Comparison of ENCODE assay signal across 1 fruit fly cellular context in genomic region chr2L:10408122-10408576, dm6.
TF ChIP-seq lines count a peak whose summit lies in the region.

TSS of gene Ip259 (plus strand) at chr2L:10408352.
TSS of gene RpS27A (plus strand) at chr2L:10408352.

TF ChIP-seq in whole organism, embryonic, 481 proteins besides CTCF, POLR2A, EP300 and RAD21 (continued from another document and continues in another):
- TF ChIP-seq CG33557 (GFP tag; optimal IDR thresholded peaks at IDR 0.05; lab: Kevin White, UChicago) = peak; percentile 69
- peak; percentile 57 for TF ChIP-seq lmd (GFP tag; IDR thresholded peaks at IDR 0.05; lab: Robert Waterston, UW)
- TF ChIP-seq lola (GFP tag; optimal IDR thresholded peaks at IDR 0.05; lab: Kevin White, UChicago) = peak in 1 of 3 experiments; percentile 36
- TF ChIP-seq CG11560 (tag; IDR thresholded peaks at IDR 0.05; lab: Robert Waterston, UW) = no peak
- peak in 1 of 2 experiments; percentile 77 for TF ChIP-seq eve (GFP tag; optimal IDR thresholded peaks at IDR 0.05; lab: Kevin White, UChicago)
- TF ChIP-seq Doc2 (GFP tag; IDR thresholded peaks at IDR 0.05; lab: Robert Waterston, UW) = no peak
- peak; percentile 81 for TF ChIP-seq row (GFP tag; IDR thresholded peaks at IDR 0.05; lab: Robert Waterston, UW)
- TF ChIP-seq chn (GFP tag; optimal IDR thresholded peaks at IDR 0.05; lab: Kevin White, UChicago) = peak; percentile 37
- TF ChIP-seq CG3838 (GFP tag; optimal IDR thresholded peaks at IDR 0.05; lab: Kevin White, UChicago) = no peak
- TF ChIP-seq exex (tag; optimal IDR thresholded peaks at IDR 0.05; lab: Kevin White, UChicago) = no peak
- peak; percentile 38; the same call in 1 of the 2 replicates for TF ChIP-seq amos (GFP tag; IDR thresholded peaks at IDR 0.05; lab: Robert Waterston, UW; ENCODE audit: partially characterized antibody)
- TF ChIP-seq fd102C (GFP tag; optimal IDR thresholded peaks at IDR 0.05; lab: Kevin White, UChicago) = peak; percentile 2
- TF ChIP-seq CG16779 (GFP tag; IDR thresholded peaks at IDR 0.05; lab: Robert Waterston, UW) = peak; percentile 80
- no peak; the same call in 1 of the 2 replicates for TF ChIP-seq sisA (GFP tag; IDR thresholded peaks at IDR 0.05; lab: Robert Waterston, UW)
- TF ChIP-seq CG12155 (GFP tag; optimal IDR thresholded peaks at IDR 0.05; lab: Kevin White, UChicago) = peak; percentile 33
- peak; percentile 31; the same call in 1 of the 2 replicates for TF ChIP-seq esg (GFP tag; conservative IDR thresholded peaks at IDR 0.05; lab: Robert Waterston, UW)
- TF ChIP-seq CG14050 (GFP tag; IDR thresholded peaks at IDR 0.05; lab: Robert Waterston, UW) = peak; percentile 71
- no peak for TF ChIP-seq inv (GFP tag; IDR thresholded peaks at IDR 0.05; lab: Robert Waterston, UW; ENCODE audit: partially characterized antibody)
- TF ChIP-seq sqz (GFP tag; optimal IDR thresholded peaks at IDR 0.05; lab: Kevin White, UChicago) = no peak
- TF ChIP-seq toy (GFP tag; IDR thresholded peaks at IDR 0.05; lab: Robert Waterston, UW) = no peak
- TF ChIP-seq ham (GFP tag; IDR thresholded peaks at IDR 0.05; lab: Robert Waterston, UW) = no peak
- no peak for TF ChIP-seq Dfd (GFP tag; optimal IDR thresholded peaks at IDR 0.05; lab: Kevin White, UChicago)
- no peak for TF ChIP-seq CG4404 (GFP tag; IDR thresholded peaks at IDR 0.05; lab: Robert Waterston, UW)
- TF ChIP-seq Sox100B (GFP tag; optimal IDR thresholded peaks at IDR 0.05; lab: Kevin White, UChicago) = peak; percentile 66
- TF ChIP-seq luna (GFP tag; optimal IDR thresholded peaks at IDR 0.05; lab: Kevin White, UChicago) = peak; percentile 56
- peak; percentile 57; the same call in 2 of the 3 replicates for TF ChIP-seq CG11695 (GFP tag; IDR thresholded peaks at IDR 0.05; lab: Robert Waterston, UW)
- TF ChIP-seq dm (GFP tag; optimal IDR thresholded peaks at IDR 0.05; lab: Kevin White, UChicago) = peak; percentile 96
- TF ChIP-seq CG11456 (GFP tag; IDR thresholded peaks at IDR 0.05; lab: Robert Waterston, UW) = no peak; the same call in 1 of the 3 replicates
- TF ChIP-seq Adf1 (GFP tag; IDR thresholded peaks at IDR 0.05; lab: Robert Waterston, UW) = peak; percentile 37
- peak; percentile 25 for TF ChIP-seq Hand (GFP tag; optimal IDR thresholded peaks at IDR 0.05; lab: Kevin White, UChicago)
- TF ChIP-seq kah (GFP tag; optimal IDR thresholded peaks at IDR 0.05; lab: Kevin White, UChicago) = peak; percentile 59
- TF ChIP-seq hb (GFP tag; IDR thresholded peaks at IDR 0.05; lab: Robert Waterston, UW; ENCODE audit: partially characterized antibody) = no peak
- peak; percentile 56 for TF ChIP-seq CG2875 (GFP tag; optimal IDR thresholded peaks at IDR 0.05; lab: Kevin White, UChicago)
- peak; percentile 61 for TF ChIP-seq Antp (GFP tag; optimal IDR thresholded peaks at IDR 0.05; lab: Kevin White, UChicago)
- peak; percentile 7 for TF ChIP-seq Six4 (GFP tag; optimal IDR thresholded peaks at IDR 0.05; lab: Kevin White, UChicago)
- TF ChIP-seq PHDP (tag; optimal IDR thresholded peaks at IDR 0.05; lab: Kevin White, UChicago) = peak; percentile 71
- no peak for TF ChIP-seq tup (GFP tag; optimal IDR thresholded peaks at IDR 0.05; lab: Kevin White, UChicago)
- peak; percentile 22 for TF ChIP-seq CG6654 (GFP tag; optimal IDR thresholded peaks at IDR 0.05; lab: Kevin White, UChicago)
- no peak for TF ChIP-seq CG15269 (tag; optimal IDR thresholded peaks at IDR 0.05; lab: Kevin White, UChicago)
- no peak for TF ChIP-seq gt (GFP tag; IDR thresholded peaks at IDR 0.05; lab: Robert Waterston, UW)
- no peak for TF ChIP-seq CG11696 (GFP tag; IDR thresholded peaks at IDR 0.05; lab: Robert Waterston, UW)
- TF ChIP-seq CG4820 (GFP tag; optimal IDR thresholded peaks at IDR 0.05; lab: Kevin White, UChicago) = peak; percentile 45
- TF ChIP-seq CG17612 (GFP tag; IDR thresholded peaks at IDR 0.05; lab: Robert Waterston, UW) = no peak
- peak; percentile 51 for TF ChIP-seq CG6683 (GFP tag; optimal IDR thresholded peaks at IDR 0.05; lab: Kevin White, UChicago)
- TF ChIP-seq Dref (GFP tag; IDR thresholded peaks at IDR 0.05; lab: Robert Waterston, UW) = peak; percentile 57
- TF ChIP-seq tio (GFP tag; optimal IDR thresholded peaks at IDR 0.05; lab: Kevin White, UChicago) = peak; percentile 71
- no peak for TF ChIP-seq CG2129 (GFP tag; IDR thresholded peaks at IDR 0.05; lab: Robert Waterston, UW; ENCODE audit: partially characterized antibody)
- peak; percentile 1 for TF ChIP-seq bab2 (GFP tag; optimal IDR thresholded peaks at IDR 0.05; lab: Kevin White, UChicago)
- TF ChIP-seq gro (GFP tag; optimal IDR thresholded peaks at IDR 0.05; lab: Kevin White, UChicago) = peak; percentile 61
- peak; percentile 75 for TF ChIP-seq CG17359 (tag; optimal IDR thresholded peaks at IDR 0.05; lab: Kevin White, UChicago)
- TF ChIP-seq slou (GFP tag; optimal IDR thresholded peaks at IDR 0.05; lab: Kevin White, UChicago) = peak; percentile 77
- no peak for TF ChIP-seq Dip2 (GFP tag; IDR thresholded peaks at IDR 0.05; lab: Robert Waterston, UW)
- TF ChIP-seq jigr1 (GFP tag; IDR thresholded peaks at IDR 0.05; lab: Robert Waterston, UW) = no peak
- TF ChIP-seq CG3163 (GFP tag; optimal IDR thresholded peaks at IDR 0.05; lab: Kevin White, UChicago) = peak; percentile 43
- peak; percentile 87 for TF ChIP-seq CG13775 (GFP tag; optimal IDR thresholded peaks at IDR 0.05; lab: Kevin White, UChicago)
- TF ChIP-seq nom (GFP tag; optimal IDR thresholded peaks at IDR 0.05; lab: Kevin White, UChicago) = peak; percentile 83
- TF ChIP-seq sim (GFP tag; IDR thresholded peaks at IDR 0.05; lab: Robert Waterston, UW) = peak; percentile 64; the same call in 1 of the 2 replicates
- no peak for TF ChIP-seq gem (tag; optimal IDR thresholded peaks at IDR 0.05; lab: Kevin White, UChicago)
- no peak for TF ChIP-seq D (optimal IDR thresholded peaks at IDR 0.05; lab: Kevin White, UChicago)
- peak; percentile 62 for TF ChIP-seq D (GFP tag; optimal IDR thresholded peaks at IDR 0.05; lab: Kevin White, UChicago)
- TF ChIP-seq CG1024 (GFP tag; IDR thresholded peaks at IDR 0.05; lab: Robert Waterston, UW) = peak; percentile 98
- peak; percentile 35 for TF ChIP-seq HmgD (GFP tag; optimal IDR thresholded peaks at IDR 0.05; lab: Kevin White, UChicago)
- TF ChIP-seq repo (GFP tag; optimal IDR thresholded peaks at IDR 0.05; lab: Kevin White, UChicago) = peak; percentile 39
- TF ChIP-seq CG13287 (GFP tag; IDR thresholded peaks at IDR 0.05; lab: Robert Waterston, UW; ENCODE audit: partially characterized antibody) = no peak; the same call in 1 of the 2 replicates
- 0 out of 2 replicates have a peak, but pooled peaks have one; percentile 59 for TF ChIP-seq rib (GFP tag; IDR thresholded peaks at IDR 0.05; lab: Robert Waterston, UW)
- TF ChIP-seq CG8089 (GFP tag; optimal IDR thresholded peaks at IDR 0.05; lab: Kevin White, UChicago) = peak; percentile 85
- no peak for TF ChIP-seq ato (GFP tag; IDR thresholded peaks at IDR 0.05; lab: Robert Waterston, UW; ENCODE audit: partially characterized antibody)
- peak; percentile 78 for TF ChIP-seq Usf (GFP tag; optimal IDR thresholded peaks at IDR 0.05; lab: Kevin White, UChicago)
- TF ChIP-seq ewg (GFP tag; optimal IDR thresholded peaks at IDR 0.05; lab: Kevin White, UChicago) = peak; percentile 64
- TF ChIP-seq CG30020 (tag; optimal IDR thresholded peaks at IDR 0.05; lab: Kevin White, UChicago) = peak; percentile 99
- TF ChIP-seq sd (tag; optimal IDR thresholded peaks at IDR 0.05; lab: Kevin White, UChicago) = no peak
- no peak for TF ChIP-seq Xrp1 (GFP tag; IDR thresholded peaks at IDR 0.05; lab: Robert Waterston, UW)
- peak; percentile 74 for TF ChIP-seq CG8290 (GFP tag; optimal IDR thresholded peaks at IDR 0.05; lab: Kevin White, UChicago)
- peak in 1 of 2 experiments; percentile 63 for TF ChIP-seq CG8290 (tag; optimal IDR thresholded peaks at IDR 0.05; lab: Kevin White, UChicago)
- peak; percentile 86 for TF ChIP-seq Max (GFP tag; optimal IDR thresholded peaks at IDR 0.05; lab: Kevin White, UChicago)
- no peak for TF ChIP-seq CG9215 (GFP tag; IDR thresholded peaks at IDR 0.05; lab: Robert Waterston, UW)
- TF ChIP-seq BEAF-32 (GFP tag; optimal IDR thresholded peaks at IDR 0.05; lab: Kevin White, UChicago) = peak; percentile 40
- no peak for TF ChIP-seq kay (GFP tag; optimal IDR thresholded peaks at IDR 0.05; lab: Kevin White, UChicago)
- TF ChIP-seq jumu (GFP tag; optimal IDR thresholded peaks at IDR 0.05; lab: Kevin White, UChicago) = no peak
- TF ChIP-seq Sox102F (GFP tag; optimal IDR thresholded peaks at IDR 0.05; lab: Kevin White, UChicago) = no peak
- TF ChIP-seq ERR (GFP tag; optimal IDR thresholded peaks at IDR 0.05; lab: Kevin White, UChicago) = no peak
- TF ChIP-seq CG9797 (GFP tag; optimal IDR thresholded peaks at IDR 0.05; lab: Kevin White, UChicago) = peak; percentile 29
- peak; percentile 60 for TF ChIP-seq trh (GFP tag; optimal IDR thresholded peaks at IDR 0.05; lab: Kevin White, UChicago)
- TF ChIP-seq YL-1 (GFP tag; optimal IDR thresholded peaks at IDR 0.05; lab: Kevin White, UChicago) = peak; percentile 93
- TF ChIP-seq scrt (GFP tag; optimal IDR thresholded peaks at IDR 0.05; lab: Kevin White, UChicago) = peak; percentile 74
- peak; percentile 86 for TF ChIP-seq sens-2 (GFP tag; IDR thresholded peaks at IDR 0.05; lab: Robert Waterston, UW)
- TF ChIP-seq Chrac-16 (GFP tag; optimal IDR thresholded peaks at IDR 0.05; lab: Kevin White, UChicago) = peak; percentile 52
- no peak for TF ChIP-seq CG6175 (GFP tag; IDR thresholded peaks at IDR 0.05; lab: Robert Waterston, UW)
- TF ChIP-seq CHES-1-like (GFP tag; optimal IDR thresholded peaks at IDR 0.05; lab: Kevin White, UChicago) = peak; percentile 48
- peak; percentile 27; the same call in 1 of the 2 replicates for TF ChIP-seq E2f2 (GFP tag; IDR thresholded peaks at IDR 0.05; lab: Robert Waterston, UW)
- peak in 1 of 2 experiments; percentile 47 for TF ChIP-seq crp (GFP tag; optimal IDR thresholded peaks at IDR 0.05; lab: Kevin White, UChicago)
- TF ChIP-seq emc (GFP tag; optimal IDR thresholded peaks at IDR 0.05; lab: Kevin White, UChicago) = peak; percentile 74
- peak; percentile 43 for TF ChIP-seq sima (GFP tag; optimal IDR thresholded peaks at IDR 0.05; lab: Kevin White, UChicago)
- peak; percentile 61 for TF ChIP-seq lbe (GFP tag; optimal IDR thresholded peaks at IDR 0.05; lab: Kevin White, UChicago)
- TF ChIP-seq Hey (tag; optimal IDR thresholded peaks at IDR 0.05; lab: Kevin White, UChicago) = no peak
- TF ChIP-seq Hr39 (optimal IDR thresholded peaks at IDR 0.05; lab: Kevin White, UChicago) = no peak
- TF ChIP-seq CG34376 (GFP tag; optimal IDR thresholded peaks at IDR 0.05; lab: Kevin White, UChicago) = peak; percentile 90
- TF ChIP-seq CG1603 (tag; optimal IDR thresholded peaks at IDR 0.05; lab: Kevin White, UChicago) = peak; percentile 100
- TF ChIP-seq CG6765 (GFP tag; optimal IDR thresholded peaks at IDR 0.05; lab: Kevin White, UChicago) = peak; percentile 86
- TF ChIP-seq unpg (GFP tag; optimal IDR thresholded peaks at IDR 0.05; lab: Kevin White, UChicago) = peak; percentile 76
- peak; percentile 79 for TF ChIP-seq mirr (GFP tag; optimal IDR thresholded peaks at IDR 0.05; lab: Kevin White, UChicago)
- no peak for TF ChIP-seq fru (optimal IDR thresholded peaks at IDR 0.05; lab: Kevin White, UChicago)
- TF ChIP-seq ac (GFP tag; optimal IDR thresholded peaks at IDR 0.05; lab: Kevin White, UChicago) = peak; percentile 62
- peak; percentile 61; the same call in 1 of the 2 replicates for TF ChIP-seq CG6272 (GFP tag; IDR thresholded peaks at IDR 0.05; lab: Robert Waterston, UW)
- peak; percentile 74 for TF ChIP-seq seq (GFP tag; IDR thresholded peaks at IDR 0.05; lab: Robert Waterston, UW)
- peak; percentile 85 for TF ChIP-seq phol (tag; optimal IDR thresholded peaks at IDR 0.05; lab: Kevin White, UChicago)
- no peak for TF ChIP-seq dimm (GFP tag; IDR thresholded peaks at IDR 0.05; lab: Robert Waterston, UW)
- peak; percentile 34 for TF ChIP-seq vfl (GFP tag; optimal IDR thresholded peaks at IDR 0.05; lab: Kevin White, UChicago)
- no peak for TF ChIP-seq Neu2 (GFP tag; optimal IDR thresholded peaks at IDR 0.05; lab: Kevin White, UChicago; ENCODE audit: borderline replicate concordance)
- peak; percentile 69 for TF ChIP-seq CG7928 (GFP tag; optimal IDR thresholded peaks at IDR 0.05; lab: Kevin White, UChicago)
- TF ChIP-seq Myb (GFP tag; optimal IDR thresholded peaks at IDR 0.05; lab: Kevin White, UChicago) = peak; percentile 42
- TF ChIP-seq Dll (GFP tag; IDR thresholded peaks at IDR 0.05; lab: Robert Waterston, UW; ENCODE audit: partially characterized antibody) = no peak
- TF ChIP-seq corto (GFP tag; optimal IDR thresholded peaks at IDR 0.05; lab: Kevin White, UChicago) = no peak
- TF ChIP-seq CG2712 (tag; optimal IDR thresholded peaks at IDR 0.05; lab: Kevin White, UChicago) = peak; percentile 79
- no peak for TF ChIP-seq CG31388 (GFP tag; optimal IDR thresholded peaks at IDR 0.05; lab: Kevin White, UChicago)
- TF ChIP-seq pros (GFP tag; optimal IDR thresholded peaks at IDR 0.05; lab: Kevin White, UChicago) = no peak
- TF ChIP-seq Gug (GFP tag; IDR thresholded peaks at IDR 0.05; lab: Robert Waterston, UW) = no peak; the same call in 3 of the 4 replicates
- TF ChIP-seq ssp (GFP tag; IDR thresholded peaks at IDR 0.05; lab: Robert Waterston, UW) = peak; percentile 96
- peak; percentile 58 for TF ChIP-seq CG12942 (GFP tag; optimal IDR thresholded peaks at IDR 0.05; lab: Kevin White, UChicago)
- peak; percentile 62 for TF ChIP-seq CG9609 (GFP tag; optimal IDR thresholded peaks at IDR 0.05; lab: Kevin White, UChicago)
- TF ChIP-seq Tbp (GFP tag; optimal IDR thresholded peaks at IDR 0.05; lab: Kevin White, UChicago) = no peak
- peak; percentile 90 for TF ChIP-seq CG12659 (GFP tag; optimal IDR thresholded peaks at IDR 0.05; lab: Kevin White, UChicago)
- no peak for TF ChIP-seq CG16813 (GFP tag; IDR thresholded peaks at IDR 0.05; lab: Robert Waterston, UW; ENCODE audit: partially characterized antibody)
- TF ChIP-seq chinmo (GFP tag; IDR thresholded peaks at IDR 0.05; lab: Robert Waterston, UW; ENCODE audit: partially characterized antibody) = no peak
- peak in 1 of 2 experiments; percentile 38 for TF ChIP-seq Hr51 (GFP tag; optimal IDR thresholded peaks at IDR 0.05; lab: Kevin White, UChicago)
- no peak for TF ChIP-seq hth (optimal IDR thresholded peaks at IDR 0.05; lab: Kevin White, UChicago)
- TF ChIP-seq Vsx1 (GFP tag; optimal IDR thresholded peaks at IDR 0.05; lab: Kevin White, UChicago) = peak; percentile 61
- TF ChIP-seq knrl (GFP tag; IDR thresholded peaks at IDR 0.05; lab: Robert Waterston, UW; ENCODE audit: partially characterized antibody) = no peak; the same call in 2 of the 3 replicates
- TF ChIP-seq danr (GFP tag; IDR thresholded peaks at IDR 0.05; lab: Robert Waterston, UW) = peak; percentile 40; the same call in 1 of the 2 replicates
- no peak for TF ChIP-seq vnd (GFP tag; IDR thresholded peaks at IDR 0.05; lab: Robert Waterston, UW; ENCODE audit: partially characterized antibody)
